Worm (Caenorhabditis elegans): Measurements from ENCODE around the gene Y102A11A.3.

The Y102A11A.3 gene

ce11 chrX:2044541-2045168 lies 25.7 kb downstream of the Y102A11A.3 start:
- peak; percentile 90 for TF ChIP-seq zip-8 (tag; optimal IDR thresholded peaks at IDR 0.05)
- peak; percentile 49 for TF ChIP-seq ceh-43 (GFP tag; optimal IDR thresholded peaks at IDR 0.05)
- peak; percentile 5 for TF ChIP-seq ztf-11 (tag; optimal IDR thresholded peaks at IDR 0.05)
- peak; percentile 49 for TF ChIP-seq sptf-1 (tag; optimal IDR thresholded peaks at IDR 0.05)
- peak; percentile 6 for TF ChIP-seq hlh-1 (tag; optimal IDR thresholded peaks at IDR 0.05)
- peak; percentile 99 for TF ChIP-seq ces-1 (GFP tag; optimal IDR thresholded peaks at IDR 0.05)
- peak; percentile 83 for TF ChIP-seq mls-2 (tag; optimal IDR thresholded peaks at IDR 0.05)
- peak; percentile 86 for TF ChIP-seq nhr-2 (tag; optimal IDR thresholded peaks at IDR 0.05)
- no peak for TF ChIP-seq unc-62 (GFP tag; optimal IDR thresholded peaks at IDR 0.05)
- TF ChIP-seq lin-32 (GFP tag; optimal IDR thresholded peaks at IDR 0.05), result peak; percentile 57
- peak; percentile 94 for TF ChIP-seq cnd-1 (tag; optimal IDR thresholded peaks at IDR 0.05)
- TF ChIP-seq unc-39 (tag; optimal IDR thresholded peaks at IDR 0.05), result no peak
- no peak for TF ChIP-seq elt-3 (tag; optimal IDR thresholded peaks at IDR 0.05)

ce11 chrX:2045603-2046002 lies 26.7 kb downstream of the Y102A11A.3 start:
- TF ChIP-seq mep-1 (tag; optimal IDR thresholded peaks at IDR 0.05), result no peak
- TF ChIP-seq ces-1 (GFP tag; optimal IDR thresholded peaks at IDR 0.05), result peak; percentile 84

- TF ChIP-seq nhr-28 (tag; optimal IDR thresholded peaks at IDR 0.05) (no peak), lin-32 (GFP tag; optimal IDR thresholded peaks at IDR 0.05) (peak; percentile 20), mab-5 (tag; optimal IDR thresholded peaks at IDR 0.05) (peak; percentile 82), elt-3 (tag; optimal IDR thresholded peaks at IDR 0.05) (no peak), sptf-1 (tag; optimal IDR thresholded peaks at IDR 0.05) (peak; percentile 39), ham-2 (GFP tag; optimal IDR thresholded peaks at IDR 0.05) (peak; percentile 37), lin-13 (tag; optimal IDR thresholded peaks at IDR 0.05) (peak; percentile 11), hlh-1 (tag; optimal IDR thresholded peaks at IDR 0.05) (peak; percentile 1), ces-1 (GFP tag; optimal IDR thresholded peaks at IDR 0.05) (peak; percentile 12), ceh-39 (tag; optimal IDR thresholded peaks at IDR 0.05) (no peak), mls-2 (tag; optimal IDR thresholded peaks at IDR 0.05) (peak; percentile 37), cnd-1 (tag; optimal IDR thresholded peaks at IDR 0.05) (peak; percentile 54), nhr-2 (tag; optimal IDR thresholded peaks at IDR 0.05) (peak; percentile 81), unc-62 (GFP tag; optimal IDR thresholded peaks at IDR 0.05) (peak; percentile 99), bed-3 (GFP tag; optimal IDR thresholded peaks at IDR 0.05) (no peak), drap-1 (GFP tag; optimal IDR thresholded peaks at IDR 0.05) (no peak)
These were observed 27.3 kb downstream of the Y102A11A.3 start, which contains the start of gene igcm-4 for ce11 chrX:2046124-2046722. Gene igcm-4, minus strand, starts transcription at chrX:2046360.

ce11 chrX:2047208-2047946 lies 28.4 kb downstream of the Y102A11A.3 start:
- no peak for TF ChIP-seq mls-2 (tag; optimal IDR thresholded peaks at IDR 0.05)
- peak; percentile 68 for TF ChIP-seq unc-62 (GFP tag; optimal IDR thresholded peaks at IDR 0.05)
- peak; percentile 78 for TF ChIP-seq pha-4 (tag; optimal IDR thresholded peaks at IDR 0.05)
- TF ChIP-seq nhr-2 (tag; optimal IDR thresholded peaks at IDR 0.05), result peak; percentile 48

ce11 chrX:2048865-2049405 lies 30.0 kb downstream of the Y102A11A.3 start:
- no peak for TF ChIP-seq flh-1 (GFP tag; optimal IDR thresholded peaks at IDR 0.05)
- TF ChIP-seq mep-1 (tag; optimal IDR thresholded peaks at IDR 0.05), result peak; percentile 11
- TF ChIP-seq bed-3 (GFP tag; optimal IDR thresholded peaks at IDR 0.05), result no peak
- TF ChIP-seq ces-1 (GFP tag; optimal IDR thresholded peaks at IDR 0.05), result peak; percentile 88
- TF ChIP-seq ceh-39 (tag; optimal IDR thresholded peaks at IDR 0.05), result no peak
- TF ChIP-seq lin-32 (GFP tag; optimal IDR thresholded peaks at IDR 0.05), result peak; percentile 90
- peak; percentile 76 for TF ChIP-seq cnd-1 (tag; optimal IDR thresholded peaks at IDR 0.05)
- TF ChIP-seq unc-39 (tag; optimal IDR thresholded peaks at IDR 0.05), result no peak
- no peak for TF ChIP-seq drap-1 (GFP tag; optimal IDR thresholded peaks at IDR 0.05)

ce11 chrX:2050212-2050611 lies 31.3 kb downstream of the Y102A11A.3 start:
- TF ChIP-seq ztf-11 (tag; optimal IDR thresholded peaks at IDR 0.05) (no peak), flh-1 (GFP tag; optimal IDR thresholded peaks at IDR 0.05) (no peak), unc-62 (GFP tag; optimal IDR thresholded peaks at IDR 0.05) (peak; percentile 92), hlh-1 (tag; optimal IDR thresholded peaks at IDR 0.05) (peak; percentile 80), sptf-1 (tag; optimal IDR thresholded peaks at IDR 0.05) (no peak)
